Worm (Caenorhabditis elegans): ENCODE data around the gene rpn-5.
A peak's percentile ranks its signal among the peaks of the same experiment; 100 is the strongest.

Gene rpn-5

DNA sequence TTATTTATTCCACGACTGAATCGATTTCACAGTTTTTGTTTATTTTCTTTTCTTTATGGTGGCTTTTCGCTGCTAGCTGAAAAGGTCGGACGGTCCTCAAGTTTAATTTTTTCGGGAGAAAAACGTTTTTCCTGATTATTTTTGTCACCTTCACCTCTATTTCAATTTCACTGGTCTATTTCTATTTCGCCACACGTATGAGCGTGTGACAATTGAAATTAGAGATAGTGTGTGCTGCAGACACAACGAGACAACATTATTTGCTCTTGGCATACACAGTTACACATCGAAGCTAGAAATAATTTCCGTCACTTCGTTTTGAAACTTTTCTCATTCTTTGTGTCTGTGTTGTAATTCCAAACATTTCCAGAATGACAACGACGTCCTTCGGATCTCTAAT, 17.4 kb upstream of the rpn-5 start, which contains the start of gene F41C3.8:
F41C3.8 (plus strand) TSS at position 371 of the 400 bp plus-strand sequence.
- TF ChIP-seq hmbx-1 (tag; optimal IDR thresholded peaks at IDR 0.05), result no peak
- no peak for TF ChIP-seq sea-1 (GFP tag; conservative IDR thresholded peaks at IDR 0.05)
- no peak for TF ChIP-seq flt-1 (GFP tag; IDR thresholded peaks at IDR 0.05)
- no peak for TF ChIP-seq B0310.2 (tag; optimal IDR thresholded peaks at IDR 0.05)
- TF ChIP-seq scrt-1 (GFP tag; IDR thresholded peaks at IDR 0.05), result no peak
- TF ChIP-seq ceh-36 (tag; optimal IDR thresholded peaks at IDR 0.05), result no peak
- no peak for TF ChIP-seq tbx-11 (GFP tag; IDR thresholded peaks at IDR 0.05)
- TF ChIP-seq F13C5.2 (tag; optimal IDR thresholded peaks at IDR 0.05), result no peak

DNA sequence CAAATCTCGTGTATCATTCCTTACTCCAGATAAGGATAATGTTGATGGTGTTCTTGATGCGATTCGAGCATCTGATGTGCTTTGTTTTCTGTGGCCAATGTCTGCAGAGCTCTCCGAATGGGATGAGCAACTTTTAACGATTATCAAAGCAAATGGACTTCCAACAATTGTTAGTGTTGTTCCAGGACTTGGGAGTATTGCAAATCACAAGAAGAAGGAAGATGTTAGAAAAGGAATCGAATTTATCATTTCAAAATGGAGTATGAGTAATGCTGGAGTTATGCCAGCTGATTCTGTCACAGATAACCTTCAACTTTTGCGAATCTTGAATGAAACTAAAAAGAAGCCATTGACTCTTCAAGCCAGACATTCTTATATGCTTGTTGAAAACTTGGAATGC, 12.6 kb upstream of the rpn-5 start:
- no peak for TF ChIP-seq scrt-1 (GFP tag; IDR thresholded peaks at IDR 0.05)
- TF ChIP-seq sea-1 (GFP tag; conservative IDR thresholded peaks at IDR 0.05), result no peak

DNA sequence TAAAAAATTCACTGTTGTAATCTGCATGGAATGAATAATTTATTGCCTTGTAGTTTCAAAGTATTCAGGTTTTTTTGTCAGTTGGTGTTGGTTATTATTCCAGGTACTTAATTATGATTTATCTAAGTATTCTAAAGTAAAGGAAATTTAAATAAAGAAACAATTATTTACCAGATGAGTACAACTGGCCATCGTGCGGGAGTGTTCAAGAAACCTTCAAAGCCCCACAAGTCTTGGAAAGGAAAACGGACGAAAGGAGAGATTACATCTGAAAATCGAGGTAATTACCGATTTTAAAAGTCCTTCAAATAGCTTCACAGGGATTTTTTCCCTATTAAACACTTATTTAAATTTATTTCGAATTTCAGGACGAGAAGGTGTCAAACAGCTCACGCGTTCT, 11.9 kb upstream of the rpn-5 start, which contains the start of gene tag-151:
tag-151 (plus strand) TSS at position 158 of the 400 bp plus-strand sequence.
- TF ChIP-seq hmbx-1 (tag; optimal IDR thresholded peaks at IDR 0.05) (no peak), scrt-1 (GFP tag; IDR thresholded peaks at IDR 0.05) (no peak), tra-4 (tag; optimal IDR thresholded peaks at IDR 0.05) (no peak), hmg-4 (GFP tag; optimal IDR thresholded peaks at IDR 0.05) (no peak), ama-1 (optimal IDR thresholded peaks at IDR 0.05) (no peak), pes-1 (GFP tag; IDR thresholded peaks at IDR 0.05) (no peak), hnd-1 (tag; optimal IDR thresholded peaks at IDR 0.05) (no peak), flt-1 (GFP tag; IDR thresholded peaks at IDR 0.05) (no peak), ceh-36 (tag; optimal IDR thresholded peaks at IDR 0.05) (no peak)

DNA sequence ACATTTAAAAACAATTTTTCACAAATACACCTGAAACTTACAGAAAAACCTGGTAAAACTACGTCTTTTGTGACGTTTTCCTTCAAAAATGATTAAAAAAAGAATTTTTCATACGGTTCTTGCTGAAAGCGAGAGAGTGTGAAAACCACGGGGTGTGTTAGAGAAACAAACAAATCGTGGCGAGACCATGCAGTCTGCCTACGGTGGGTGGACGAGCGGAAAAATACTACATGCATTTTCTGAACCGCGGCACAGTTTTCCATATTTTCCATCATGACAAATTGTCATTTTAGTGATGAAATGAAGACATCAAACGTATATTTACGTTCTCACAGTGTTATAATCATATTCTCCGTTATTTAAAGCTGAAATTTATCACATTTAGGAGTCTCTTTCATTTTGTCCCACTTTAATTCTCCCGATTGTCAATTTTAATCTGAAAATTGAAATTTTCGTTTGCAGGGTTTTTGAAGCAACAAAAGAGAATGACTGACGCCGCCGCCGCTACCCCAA, 8.2 kb upstream of the rpn-5 start, which contains the start of the genes F10G7.9 and tsn-1:
F10G7.9 (minus strand) TSS at position 127 of the 513 bp plus-strand sequence.
tsn-1 (plus strand) TSS at position 463 of the 513 bp plus-strand sequence.
- no peak for TF ChIP-seq sea-1 (GFP tag; conservative IDR thresholded peaks at IDR 0.05)
- TF ChIP-seq hmg-4 (GFP tag; optimal IDR thresholded peaks at IDR 0.05), result no peak
- TF ChIP-seq F13C5.2 (tag; optimal IDR thresholded peaks at IDR 0.05), result peak; percentile 12
- TF ChIP-seq pes-1 (GFP tag; IDR thresholded peaks at IDR 0.05), result no peak

DNA sequence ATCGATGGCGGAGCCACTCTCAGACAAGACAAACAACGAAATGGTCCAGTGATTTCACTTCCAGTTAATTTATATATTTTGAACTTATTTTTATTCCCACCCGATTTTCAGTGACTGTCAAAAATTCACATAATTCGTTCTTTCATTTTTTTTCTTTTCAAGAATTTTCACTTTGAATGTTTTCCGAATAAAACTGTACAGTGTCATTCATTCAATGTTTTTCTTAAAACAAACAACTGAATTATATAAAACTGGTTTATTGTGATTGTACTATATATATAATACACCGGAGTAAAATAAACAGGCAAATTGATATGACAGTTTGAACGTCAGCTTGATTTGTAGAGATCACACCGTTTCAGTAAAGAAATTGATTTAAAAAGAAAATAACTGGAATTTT, 4.8 kb upstream of the rpn-5 start:
- no peak for TF ChIP-seq ets-7 (tag; optimal IDR thresholded peaks at IDR 0.05)
- TF ChIP-seq ceh-36 (tag; optimal IDR thresholded peaks at IDR 0.05), result no peak
- TF ChIP-seq ama-1 (optimal IDR thresholded peaks at IDR 0.05), result no peak
- TF ChIP-seq flt-1 (GFP tag; IDR thresholded peaks at IDR 0.05), result no peak
- no peak for TF ChIP-seq sea-1 (GFP tag; conservative IDR thresholded peaks at IDR 0.05)
- TF ChIP-seq hmg-4 (GFP tag; optimal IDR thresholded peaks at IDR 0.05), result no peak
- no peak for TF ChIP-seq hmbx-1 (tag; optimal IDR thresholded peaks at IDR 0.05)
- no peak for TF ChIP-seq tbx-11 (GFP tag; IDR thresholded peaks at IDR 0.05)
- no peak for TF ChIP-seq ceh-13 (GFP tag; optimal IDR thresholded peaks at IDR 0.05)
- no peak for TF ChIP-seq tbx-37 (GFP tag; conservative IDR thresholded peaks at IDR 0.05)
- TF ChIP-seq tra-4 (tag; optimal IDR thresholded peaks at IDR 0.05), result no peak
- no peak for TF ChIP-seq aly-1 (tag; optimal IDR thresholded peaks at IDR 0.05)
- no peak for TF ChIP-seq hnd-1 (tag; optimal IDR thresholded peaks at IDR 0.05)
- TF ChIP-seq B0310.2 (tag; optimal IDR thresholded peaks at IDR 0.05), result no peak
- no peak for TF ChIP-seq F13C5.2 (tag; optimal IDR thresholded peaks at IDR 0.05)

DNA sequence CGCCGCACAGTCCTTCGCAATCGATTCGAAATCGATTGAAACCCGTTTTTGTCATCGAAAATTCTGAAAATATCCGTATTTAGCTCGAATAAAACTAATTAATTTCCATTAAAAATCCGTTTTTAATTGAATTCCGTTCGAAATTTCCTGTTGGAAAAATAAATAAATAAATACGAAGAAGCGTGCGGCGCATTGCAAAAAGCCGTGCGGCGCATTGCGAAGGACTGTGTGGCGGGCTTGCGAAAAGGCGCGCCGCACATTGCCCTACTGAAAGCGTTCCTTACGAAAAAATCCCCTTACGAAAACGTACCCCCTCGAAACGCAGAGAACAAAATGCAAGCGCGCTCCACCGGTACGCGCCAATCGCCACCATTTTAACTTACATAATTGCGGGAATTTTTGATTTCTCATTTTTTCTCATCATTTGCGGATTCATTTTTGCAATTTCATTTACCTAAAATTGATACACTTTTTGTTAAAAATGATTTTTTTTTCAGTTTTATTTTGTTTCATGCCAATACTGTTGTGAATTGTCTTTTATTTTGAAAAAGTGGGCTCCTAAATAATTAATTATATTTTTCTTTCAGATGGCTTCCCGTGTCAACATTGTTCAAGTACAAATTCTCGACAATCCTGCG, 3.4 kb upstream of the rpn-5 start, which contains the start of gene unc-85:
unc-85 (plus strand) TSS at position 588 of the 638 bp plus-strand sequence.
- peak; percentile 63 for TF ChIP-seq flt-1 (GFP tag; IDR thresholded peaks at IDR 0.05)
- peak; percentile 81 for TF ChIP-seq F13C5.2 (tag; optimal IDR thresholded peaks at IDR 0.05)
- peak; percentile 45; the same call in 1 of the 2 replicates for TF ChIP-seq tbx-37 (GFP tag; conservative IDR thresholded peaks at IDR 0.05)
- peak; percentile 18 for TF ChIP-seq B0310.2 (tag; optimal IDR thresholded peaks at IDR 0.05)
- peak; percentile 71 for TF ChIP-seq scrt-1 (GFP tag; IDR thresholded peaks at IDR 0.05)
- peak; percentile 65; the same call in 1 of the 2 replicates for TF ChIP-seq sea-1 (GFP tag; conservative IDR thresholded peaks at IDR 0.05)
- TF ChIP-seq tbx-11 (GFP tag; IDR thresholded peaks at IDR 0.05), result peak; percentile 68
- TF ChIP-seq pes-1 (GFP tag; IDR thresholded peaks at IDR 0.05), result peak; percentile 79
- peak; percentile 44 for TF ChIP-seq aly-1 (tag; optimal IDR thresholded peaks at IDR 0.05)
- TF ChIP-seq hmg-4 (GFP tag; optimal IDR thresholded peaks at IDR 0.05), result peak; percentile 78
- peak; percentile 25 for TF ChIP-seq hnd-1 (tag; optimal IDR thresholded peaks at IDR 0.05)
- peak; percentile 58 for TF ChIP-seq ets-7 (tag; optimal IDR thresholded peaks at IDR 0.05)

DNA sequence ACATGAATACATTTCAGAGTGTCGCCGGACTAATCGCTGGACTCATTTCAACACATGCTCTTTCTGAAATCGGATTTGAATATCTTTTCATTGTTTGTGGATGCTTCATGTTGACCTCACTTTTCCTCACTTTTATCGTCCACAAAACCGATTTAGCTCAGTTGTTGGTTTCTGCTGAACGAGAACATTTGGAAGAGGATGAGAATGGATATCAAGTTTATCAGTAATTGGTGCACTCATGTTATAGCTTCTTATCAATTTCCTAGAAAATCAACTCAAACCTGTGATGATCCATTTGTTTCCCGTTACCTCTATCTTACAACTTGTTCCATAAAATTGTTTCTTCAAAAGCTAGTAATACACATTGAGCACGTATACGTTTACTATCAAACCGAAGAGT, 2.2 kb downstream of the rpn-5 start:
- no peak for TF ChIP-seq hmg-4 (GFP tag; optimal IDR thresholded peaks at IDR 0.05)
- no peak for TF ChIP-seq hnd-1 (tag; optimal IDR thresholded peaks at IDR 0.05)
- no peak for TF ChIP-seq B0310.2 (tag; optimal IDR thresholded peaks at IDR 0.05)
- TF ChIP-seq tbx-11 (GFP tag; IDR thresholded peaks at IDR 0.05), result no peak
- TF ChIP-seq ceh-13 (GFP tag; optimal IDR thresholded peaks at IDR 0.05), result no peak
- TF ChIP-seq pes-1 (GFP tag; IDR thresholded peaks at IDR 0.05), result no peak
- no peak for TF ChIP-seq tra-4 (tag; optimal IDR thresholded peaks at IDR 0.05)
- TF ChIP-seq F13C5.2 (tag; optimal IDR thresholded peaks at IDR 0.05), result no peak
- TF ChIP-seq ets-7 (tag; optimal IDR thresholded peaks at IDR 0.05), result no peak
- TF ChIP-seq hmbx-1 (tag; optimal IDR thresholded peaks at IDR 0.05), result no peak
- no peak for TF ChIP-seq ceh-36 (tag; optimal IDR thresholded peaks at IDR 0.05)

DNA sequence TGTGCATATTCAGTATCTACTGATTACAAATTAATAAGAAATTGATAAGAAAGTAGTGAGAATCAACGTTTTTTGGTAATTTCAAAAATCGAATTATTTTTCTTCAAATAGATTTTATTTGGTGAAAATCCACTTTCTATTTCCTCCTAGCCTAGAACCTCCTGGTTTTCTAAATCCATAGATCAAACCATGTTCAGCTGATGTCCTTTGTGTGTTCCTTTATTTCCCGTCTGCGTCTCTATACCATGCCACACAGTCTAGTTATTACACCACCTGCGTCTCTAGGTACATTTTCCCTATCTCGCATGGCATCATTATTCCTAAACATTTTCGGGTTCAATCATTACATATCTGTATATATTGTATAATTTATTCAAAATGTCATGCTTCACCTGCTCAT, 5.1 kb downstream of the rpn-5 start, which contains the start of gene F10G7.5:
F10G7.5 (plus strand) TSS at position 286 of the 400 bp plus-strand sequence.
- no peak for TF ChIP-seq ceh-36 (tag; optimal IDR thresholded peaks at IDR 0.05)
- TF ChIP-seq tbx-37 (GFP tag; conservative IDR thresholded peaks at IDR 0.05), result no peak
- TF ChIP-seq tbx-11 (GFP tag; IDR thresholded peaks at IDR 0.05), result no peak
- TF ChIP-seq hnd-1 (tag; optimal IDR thresholded peaks at IDR 0.05), result no peak
- TF ChIP-seq scrt-1 (GFP tag; IDR thresholded peaks at IDR 0.05), result no peak
- no peak for TF ChIP-seq ceh-13 (GFP tag; optimal IDR thresholded peaks at IDR 0.05)
- no peak for TF ChIP-seq ets-7 (tag; optimal IDR thresholded peaks at IDR 0.05)
- no peak for TF ChIP-seq aly-1 (tag; optimal IDR thresholded peaks at IDR 0.05)
- no peak for TF ChIP-seq F13C5.2 (tag; optimal IDR thresholded peaks at IDR 0.05)
- no peak for TF ChIP-seq pes-1 (GFP tag; IDR thresholded peaks at IDR 0.05)
- no peak for TF ChIP-seq hmbx-1 (tag; optimal IDR thresholded peaks at IDR 0.05)
- no peak for TF ChIP-seq B0310.2 (tag; optimal IDR thresholded peaks at IDR 0.05)
- no peak for TF ChIP-seq sea-1 (GFP tag; conservative IDR thresholded peaks at IDR 0.05)
- TF ChIP-seq flt-1 (GFP tag; IDR thresholded peaks at IDR 0.05), result no peak
- no peak for TF ChIP-seq ama-1 (optimal IDR thresholded peaks at IDR 0.05)
- TF ChIP-seq hmg-4 (GFP tag; optimal IDR thresholded peaks at IDR 0.05), result no peak
- TF ChIP-seq tra-4 (tag; optimal IDR thresholded peaks at IDR 0.05), result no peak
